Worm (Caenorhabditis elegans) whole organism, L4 larva: ENCODE results near the gene mig-13.

Source experiments
- F37D6.2 ChIP-seq: sonication (generic microtip); optimal IDR thresholded peaks from 2 replicates; lab custom pipeline; 2016; ENCODE audit warnings: mild to moderate bottlenecking, missing genetic modification characterization, missing compliant biosample characterization
- R02D3.7 ChIP-seq: fragments of 150-350 bp; sonication (generic microtip); optimal IDR thresholded peaks from 3 replicates; lab custom pipeline; 2014; ENCODE audit warnings: missing biosample characterization, missing genetic modification characterization
- T20F7.1 ChIP-seq: fragments of 200-800 bp; sonication (Bioruptor generic); optimal IDR thresholded peaks from 2 replicates; lab custom pipeline; 2018; ENCODE audit warnings: mild to moderate bottlenecking, missing genetic modification characterization, missing compliant biosample characterization
- Y5F2A.4 ChIP-seq: fragments of 200-800 bp; sonication (Bioruptor generic); optimal IDR thresholded peaks from 2 replicates; lab custom pipeline; 2018; ENCODE audit warnings: mild to moderate bottlenecking, missing genetic modification characterization, missing compliant biosample characterization
- Y75B8A.6 ChIP-seq: fragments of 200-800 bp; sonication (Bioruptor generic); IDR thresholded peaks from 2 replicates; pipeline ENCODE4 v1.3.6; 2022; ENCODE audit warnings: missing genetic modification reagents, missing genetic modification characterization, missing compliant biosample characterization
- ZK337.2 ChIP-seq: fragments of 200-800 bp; sonication (Bioruptor generic); IDR thresholded peaks from 2 replicates; pipeline ENCODE4 v1.3.6; 2022; ENCODE audit warnings: missing genetic modification reagents, missing genetic modification characterization, missing compliant biosample characterization
- aha-1 ChIP-seq: fragments of 150-350 bp; peaks from one replicate; lab custom pipeline; 2014; ENCODE audit warnings: missing biosample characterization, missing genetic modification characterization
- daf-16 ChIP-seq, 3 experiments: sonication (generic microtip); optimal IDR thresholded peaks; 2 replicates each; lab custom pipeline; 2016 to 2017; ENCODE audit warnings: missing genetic modification characterization in 3 of 3, missing genetic modification reagents in 3 of 3, mild to moderate bottlenecking in 2 of 3, missing compliant biosample characterization in 2 of 3, missing biosample characterization in 1 of 3, moderate library complexity in 1 of 3
- dmd-6 ChIP-seq: fragments of 200-800 bp; sonication (Bioruptor generic); IDR thresholded peaks from 2 replicates; pipeline ENCODE4 v1.3.6; 2022; ENCODE audit warnings: missing genetic modification reagents, missing genetic modification characterization, missing compliant biosample characterization
- dmd-8 ChIP-seq: fragments of 200-800 bp; sonication (Bioruptor generic); IDR thresholded peaks from 2 replicates; pipeline ENCODE4 v1.3.6; 2022; ENCODE audit warnings: missing genetic modification characterization, missing compliant biosample characterization
- duxl-1 ChIP-seq: sonication (generic microtip); optimal IDR thresholded peaks from 2 replicates; lab custom pipeline; 2016; ENCODE audit warnings: mild to moderate bottlenecking, missing genetic modification characterization, moderate library complexity, missing compliant biosample characterization; ENCODE audit not compliant: poor library complexity
- hlh-30 ChIP-seq: sonication (generic microtip); optimal IDR thresholded peaks from 2 replicates; lab custom pipeline; 2017; ENCODE audit warnings: antibody characterized with exemption, mild to moderate bottlenecking, missing genetic modification characterization, missing compliant biosample characterization; ENCODE audit not compliant: insufficient read depth
- hmg-1.1 ChIP-seq: fragments of 200-800 bp; sonication (Bioruptor generic); IDR thresholded peaks from 2 replicates; pipeline ENCODE4 v1.3.6; 2022; ENCODE audit warnings: missing genetic modification reagents, missing genetic modification characterization, missing compliant biosample characterization
- lim-7 ChIP-seq: fragments of 200-800 bp; sonication (Bioruptor generic); IDR thresholded peaks from 2 replicates; pipeline ENCODE4 v1.3.6; 2022; ENCODE audit warnings: missing genetic modification characterization, missing compliant biosample characterization
- lin-13 ChIP-seq: fragments of 150-350 bp; optimal IDR thresholded peaks from 2 replicates; lab custom pipeline; 2014; ENCODE audit warnings: missing biosample characterization, missing genetic modification reagents, missing genetic modification characterization
- lin-29 ChIP-seq: fragments of 200-800 bp; sonication (Bioruptor generic); IDR thresholded peaks from 2 replicates; pipeline ENCODE4 v1.3.6; 2022; ENCODE audit warnings: missing genetic modification reagents, missing genetic modification characterization, missing compliant biosample characterization
- lin-38 ChIP-seq: fragments of 200-800 bp; sonication (Bioruptor generic); IDR thresholded peaks from 2 replicates; pipeline ENCODE4 v1.3.6; 2022; ENCODE audit warnings: missing genetic modification reagents, missing genetic modification characterization, missing compliant biosample characterization
- lin-39 ChIP-seq: fragments of 150-350 bp; optimal IDR thresholded peaks from 2 replicates; lab custom pipeline; 2014; ENCODE audit warnings: missing biosample characterization, missing genetic modification reagents, missing genetic modification characterization
- lsy-2 ChIP-seq, 2 experiments: fragments of 150-350 bp in 1 of 2; sonication (generic microtip) in 1 of 2; optimal IDR thresholded peaks; 2 replicates each; lab custom pipeline; 2014 to 2017; ENCODE audit warnings: missing biosample characterization in 2 of 2, missing genetic modification characterization in 2 of 2
- mep-1 ChIP-seq: fragments of 150-350 bp; sonication (generic microtip); optimal IDR thresholded peaks from 3 replicates; lab custom pipeline; 2014; ENCODE audit warnings: missing biosample characterization, missing genetic modification characterization
- mes-2 ChIP-seq: sonication (generic microtip); optimal IDR thresholded peaks from 2 replicates; lab custom pipeline; 2016; ENCODE audit warnings: missing genotype, mild to moderate bottlenecking, missing genetic modification characterization, missing compliant biosample characterization; ENCODE audit not compliant: poor library complexity, severe bottlenecking
- nhr-10 ChIP-seq: fragments of 150-350 bp; optimal IDR thresholded peaks from 2 replicates; lab custom pipeline; 2014; ENCODE audit warnings: missing biosample characterization, missing genetic modification characterization
- nhr-102 ChIP-seq: sonication (generic microtip); optimal IDR thresholded peaks from 2 replicates; lab custom pipeline; 2016; ENCODE audit warnings: mild to moderate bottlenecking, missing genetic modification characterization, moderate library complexity, missing compliant biosample characterization
- nhr-11 ChIP-seq: fragments of 150-350 bp; optimal IDR thresholded peaks from 2 replicates; lab custom pipeline; 2014; ENCODE audit warnings: missing biosample characterization, missing genetic modification characterization
- nhr-28 ChIP-seq: fragments of 150-350 bp; optimal IDR thresholded peaks from 2 replicates; lab custom pipeline; 2014; ENCODE audit warnings: missing biosample characterization, missing genetic modification characterization
- nhr-42 ChIP-seq: fragments of 200-800 bp; sonication (Bioruptor generic); IDR thresholded peaks from 2 replicates; pipeline ENCODE4 v1.3.6; 2022; ENCODE audit warnings: missing genetic modification characterization, missing compliant biosample characterization
- rbr-2 ChIP-seq: sonication (generic microtip); optimal IDR thresholded peaks from 2 replicates; lab custom pipeline; 2016; ENCODE audit warnings: missing genotype, missing genetic modification characterization, missing compliant biosample characterization
- saeg-2 ChIP-seq: fragments of 200-800 bp; sonication (Bioruptor generic); IDR thresholded peaks from 2 replicates; pipeline ENCODE4 v1.3.6; 2022; ENCODE audit warnings: missing genetic modification reagents, missing genetic modification characterization, missing compliant biosample characterization
- sdz-12 ChIP-seq: fragments of 200-800 bp; sonication (Bioruptor generic); optimal IDR thresholded peaks from 2 replicates; lab custom pipeline; 2018; ENCODE audit warnings: mild to moderate bottlenecking, missing genetic modification characterization, missing compliant biosample characterization
- skn-1 ChIP-seq: fragments of 150-350 bp; optimal IDR thresholded peaks from 2 replicates; lab custom pipeline; 2014; ENCODE audit warnings: missing biosample characterization, missing genetic modification characterization
- snpc-1.2 ChIP-seq: fragments of 200-800 bp; sonication (Bioruptor generic); IDR thresholded peaks from 2 replicates; pipeline ENCODE4 v1.3.6; 2022; ENCODE audit warnings: missing genetic modification reagents, missing genetic modification characterization, missing compliant biosample characterization
- snpc-4 ChIP-seq: fragments of 150-350 bp; optimal IDR thresholded peaks from 2 replicates; lab custom pipeline; 2014; ENCODE audit warnings: missing biosample characterization, missing genetic modification characterization
- tag-97 ChIP-seq: fragments of 200-800 bp; sonication (Bioruptor generic); IDR thresholded peaks from 2 replicates; pipeline ENCODE4 v1.3.6; 2022; ENCODE audit warnings: missing genetic modification characterization, missing compliant biosample characterization
- unc-62 ChIP-seq, 3 experiments: fragments of 150-350 bp in 1 of 3; sonication (generic microtip); optimal IDR thresholded peaks in 2 of 3; peaks in 1 of 3; 1 replicate in 1 of 3; 2 replicates in 2 of 3; lab custom pipeline; 2014 to 2017; ENCODE audit warnings: missing biosample characterization in 3 of 3, missing genetic modification characterization in 3 of 3, missing genetic modification reagents in 3 of 3, missing genotype in 1 of 3
- vab-7 ChIP-seq: fragments of 200-800 bp; sonication (Bioruptor generic); IDR thresholded peaks from 2 replicates; pipeline ENCODE4 v1.3.6; 2022; ENCODE audit warnings: missing genetic modification reagents, missing genetic modification characterization, missing compliant biosample characterization
- zfp-3 ChIP-seq: fragments of 200-800 bp; sonication (Bioruptor generic); conservative IDR thresholded peaks from 2 replicates; pipeline ENCODE4 v1.3.6; 2022; ENCODE audit warnings: missing genetic modification reagents, missing genetic modification characterization, missing compliant biosample characterization
- zip-11 ChIP-seq: fragments of 200-800 bp; sonication (Bioruptor generic); IDR thresholded peaks from 2 replicates; pipeline ENCODE4 v1.3.6; 2022; ENCODE audit warnings: missing genetic modification characterization, missing compliant biosample characterization
- zip-2 ChIP-seq: fragments of 150-350 bp; optimal IDR thresholded peaks from 2 replicates; lab custom pipeline; 2014; ENCODE audit warnings: missing biosample characterization, missing genetic modification characterization

The mig-13 gene

DNA sequence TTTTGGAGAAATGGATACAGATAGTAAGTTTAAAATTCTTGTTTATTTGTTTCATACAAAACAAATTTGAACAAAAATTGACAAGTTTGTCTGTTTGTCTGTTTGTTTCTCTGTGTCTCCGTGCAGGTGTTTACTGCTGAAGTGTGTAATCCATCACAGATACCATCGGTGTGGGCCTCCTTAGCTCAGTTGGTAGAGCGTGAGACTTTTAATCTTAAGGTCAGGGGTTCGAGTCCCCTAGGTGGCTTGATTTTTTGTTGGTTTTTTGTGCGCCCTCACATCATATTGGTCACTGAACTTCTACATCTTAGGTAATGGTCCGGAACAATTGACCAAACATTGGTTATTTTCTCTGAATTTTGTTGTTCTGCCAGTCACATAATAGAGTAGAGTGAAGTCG, 11.0 kb downstream of the mig-13 start (continued):
- TF ChIP-seq zip-11 (GFP tag; lab: Robert Waterston, UW) (no peak), sdz-12 (peak; percentile 57), nhr-10 (no peak), F37D6.2 (tag; lab: Kevin White, UChicago) (no peak)

DNA sequence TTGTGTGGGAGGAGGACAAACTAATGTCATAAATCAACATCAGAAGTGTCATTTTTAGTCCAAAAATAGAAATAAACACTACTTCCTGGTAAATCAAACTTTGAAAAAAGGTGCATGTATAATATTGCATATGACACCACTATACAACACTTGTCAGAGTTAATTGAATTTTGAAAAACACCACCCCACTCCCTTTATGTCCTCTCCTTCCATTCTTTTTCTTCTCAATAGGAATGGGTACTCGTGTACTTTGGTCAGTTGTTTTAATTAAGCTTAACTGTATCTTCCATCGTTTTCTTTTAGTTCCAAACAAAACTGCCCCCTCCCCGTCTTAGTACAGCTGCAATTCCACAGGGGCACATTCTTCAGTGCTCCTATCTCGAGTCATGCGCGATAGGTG, 12.4 kb downstream of the mig-13 start:
- TF ChIP-seq dmd-6 (no peak), lin-29 (GFP tag; lab: Robert Waterston, UW) (no peak), lin-13 (no peak), zfp-3 (no peak), duxl-1 (no peak), hmg-1.1 (0 out of 2 replicates have a peak, but pooled peaks have one; percentile 33), lin-38 (no peak)
- TF ChIP-seq, all 104 proteins: peak for 1

DNA sequence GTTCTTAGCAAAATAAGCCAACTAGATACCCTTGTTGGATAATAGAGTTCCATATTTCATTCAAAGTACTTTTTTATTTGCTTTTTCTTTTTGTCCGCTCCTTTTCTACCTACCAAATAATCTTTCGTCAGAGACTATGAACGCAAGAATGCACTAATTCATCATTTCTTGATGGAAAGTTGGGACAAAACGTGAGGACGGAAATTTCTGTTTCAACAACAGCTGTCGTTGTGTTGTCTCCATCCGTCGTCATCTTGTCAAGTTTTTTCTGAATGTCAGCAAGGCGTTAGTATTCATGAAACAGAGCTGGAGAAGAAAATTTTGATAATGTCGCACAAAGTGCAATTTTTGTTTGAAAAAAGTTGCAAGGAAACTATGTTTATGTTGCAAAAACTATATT, 15.2 kb downstream of the mig-13 start:
- TF ChIP-seq mes-2 (tag; lab: Kevin White, UChicago) (no peak), unc-62 (GFP tag; optimal IDR thresholded peaks at IDR 0.05 in 1 of 2; lab: Kevin White, UChicago) (peak in 1 of 2 experiments; percentile 97), unc-62 (tag; optimal IDR thresholded peaks at IDR 0.05; lab: Kevin White, UChicago) (no peak), skn-1 (tag; lab: Kevin White, UChicago) (no peak), daf-16 (GFP tag; optimal IDR thresholded peaks at IDR 0.05; lab: Kevin White, UChicago) (peak in 1 of 2 experiments; percentile 53), daf-16 (tag; optimal IDR thresholded peaks at IDR 0.05; lab: Kevin White, UChicago) (no peak), duxl-1 (no peak), lin-39 (tag; lab: Kevin White, UChicago) (no peak), nhr-11 (peak; percentile 18), T20F7.1 (no peak)

DNA sequence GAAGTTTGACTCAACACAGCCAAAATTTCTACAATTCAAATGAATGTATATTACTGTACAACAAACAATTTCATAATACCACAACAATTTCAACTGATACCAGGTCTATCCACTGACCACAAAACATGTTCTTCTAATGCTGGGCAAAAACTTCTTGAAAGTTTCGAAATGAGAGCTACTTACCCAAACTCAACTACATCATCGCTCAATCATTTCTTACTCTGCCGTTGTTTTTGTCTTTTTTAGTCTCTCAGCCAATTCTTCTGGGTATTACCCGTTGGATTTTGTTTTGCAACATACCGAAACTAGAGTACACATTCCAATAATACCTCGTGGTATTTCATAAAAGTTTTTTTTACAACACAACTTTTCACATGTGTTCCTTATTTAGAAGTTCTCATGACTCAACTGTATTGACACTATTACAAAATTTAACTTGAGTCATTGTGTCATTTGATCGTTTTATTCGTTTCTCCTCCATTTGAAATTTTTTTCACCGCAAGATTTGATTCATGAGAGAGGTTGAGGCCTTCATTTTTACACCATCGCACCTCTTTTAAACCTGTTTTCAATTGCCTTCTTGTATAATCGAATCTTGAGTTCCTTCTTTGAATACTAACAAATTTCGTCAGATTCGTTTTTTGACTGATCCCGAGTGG, 16.7 kb downstream of the mig-13 start, which contains the start of gene F43C9.2:
TSS of gene F43C9.2 (plus strand) at position 497 of the 659 bp plus-strand sequence.
- peak; percentile 92 for TF ChIP-seq aha-1 (tag; lab: Kevin White, UChicago)
- TF ChIP-seq unc-62 (GFP tag; optimal IDR thresholded peaks at IDR 0.05 in 1 of 2; lab: Kevin White, UChicago): peak in 1 of 2 experiments; percentile 56
- TF ChIP-seq unc-62 (tag; optimal IDR thresholded peaks at IDR 0.05; lab: Kevin White, UChicago): no peak
- TF ChIP-seq R02D3.7 (tag; lab: Kevin White, UChicago): no peak
- no peak for TF ChIP-seq F37D6.2 (tag; lab: Kevin White, UChicago)
- TF ChIP-seq nhr-102 (tag; lab: Kevin White, UChicago): no peak
- peak; percentile 17 for TF ChIP-seq hlh-30
- TF ChIP-seq, all 104 proteins: peak for 3

DNA sequence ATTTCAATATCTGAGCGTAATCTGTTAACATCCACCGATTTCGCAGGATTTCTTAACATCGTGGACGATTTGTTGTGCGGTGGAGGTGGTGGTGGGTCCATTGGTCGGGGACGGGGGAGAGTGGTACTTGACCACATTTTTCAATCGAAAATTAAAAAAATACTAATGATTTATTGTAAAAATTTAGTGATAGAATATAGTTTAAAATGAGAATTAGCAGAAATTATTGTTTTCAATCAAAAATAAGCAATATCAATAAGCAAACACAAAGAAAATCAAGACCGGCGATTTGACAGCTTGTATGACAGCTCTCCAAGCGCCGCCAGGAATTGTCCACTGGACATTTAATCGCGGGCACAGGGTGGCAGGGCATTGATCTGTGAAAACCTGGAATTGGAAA, 17.7 kb downstream of the mig-13 start, which contains the start of gene hum-10:
TSS of gene hum-10 (minus strand) at position 101 of the 400 bp plus-strand sequence.
- TF ChIP-seq vab-7 (GFP tag; lab: Robert Waterston, UW) (no peak), dmd-8 (GFP tag; lab: Robert Waterston, UW) (no peak), snpc-4 (tag; lab: Kevin White, UChicago) (no peak), Y5F2A.4 (no peak)

DNA sequence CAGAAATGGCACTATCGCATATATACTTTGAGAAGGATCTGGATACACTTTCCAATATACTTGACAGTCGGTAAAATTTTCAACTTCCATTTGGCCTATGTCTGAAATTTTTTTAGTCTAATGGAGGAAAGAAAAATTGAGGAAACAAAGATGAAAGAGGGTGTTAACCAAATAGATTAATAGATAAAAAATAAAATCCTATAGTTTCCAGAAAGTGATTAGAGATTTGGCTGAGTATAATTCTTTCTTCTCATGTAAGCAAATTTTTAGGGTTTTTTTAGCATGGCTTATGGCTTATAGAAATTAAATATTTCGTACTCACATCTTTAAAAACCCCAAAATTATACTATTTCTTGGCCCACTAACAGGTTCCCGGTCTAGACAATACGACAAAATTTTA, 30.0 kb downstream of the mig-13 start, which contains the start of gene npr-1:
TSS of gene npr-1 (minus strand) at position 101 of the 400 bp plus-strand sequence.
- TF ChIP-seq tag-97 (GFP tag; lab: Robert Waterston, UW) (no peak), lim-7 (GFP tag; lab: Robert Waterston, UW) (no peak), zip-2 (tag; lab: Kevin White, UChicago) (no peak), nhr-11 (no peak), Y75B8A.6 (no peak), saeg-2 (no peak), mep-1 (no peak), nhr-42 (GFP tag; lab: Robert Waterston, UW) (no peak), lsy-2 (tag; optimal IDR thresholded peaks at IDR 0.05; lab: Kevin White, UChicago) (no peak), ZK337.2 (GFP tag; lab: Robert Waterston, UW) (no peak), zip-11 (GFP tag; lab: Robert Waterston, UW) (no peak), nhr-28 (tag; lab: Kevin White, UChicago) (no peak), rbr-2 (no peak), snpc-1.2 (no peak), sdz-12 (no peak)
- TF ChIP-seq, all 104 proteins: peak for 0
